Worm (Caenorhabditis elegans) whole organism, early embryonic: ENCODE results near the gene cex-2.

Experiments
- B0310.2 ChIP-seq: sonication (generic microtip); optimal IDR thresholded peaks from 2 replicates; lab custom pipeline; 2016; ENCODE audit warnings: mild to moderate bottlenecking, missing genetic modification characterization, missing compliant biosample characterization
- F13C5.2 ChIP-seq: sonication (generic microtip); optimal IDR thresholded peaks from 2 replicates; lab custom pipeline; 2017; ENCODE audit warnings: mild to moderate bottlenecking, missing genetic modification characterization, inconsistent platforms, missing compliant biosample characterization
- aly-1 ChIP-seq: sonication (generic microtip); optimal IDR thresholded peaks from 2 replicates; lab custom pipeline; 2016; ENCODE audit warnings: missing genetic modification characterization, missing compliant biosample characterization
- ama-1 ChIP-seq: fragments of 150-350 bp; optimal IDR thresholded peaks from 2 replicates; lab custom pipeline; 2014
- ceh-13 ChIP-seq: fragments of 200-800 bp; sonication (Bioruptor generic); optimal IDR thresholded peaks from 2 replicates; lab custom pipeline; 2018; ENCODE audit warnings: mild to moderate bottlenecking, missing genetic modification characterization, missing compliant biosample characterization
- ceh-36 ChIP-seq: sonication (generic microtip); optimal IDR thresholded peaks from 2 replicates; lab custom pipeline; 2016; ENCODE audit warnings: missing genetic modification characterization, inconsistent platforms, missing compliant biosample characterization
- ets-7 ChIP-seq: sonication (generic microtip); optimal IDR thresholded peaks from 2 replicates; lab custom pipeline; 2016; ENCODE audit warnings: missing genotype, missing genetic modification characterization, missing compliant biosample characterization
- flt-1 ChIP-seq: fragments of 200-800 bp; sonication (Bioruptor generic); IDR thresholded peaks from 2 replicates; pipeline ENCODE4 v1.3.6; 2022; ENCODE audit warnings: missing genetic modification characterization, missing compliant biosample characterization
- hmbx-1 ChIP-seq: sonication (generic microtip); optimal IDR thresholded peaks from 2 replicates; lab custom pipeline; 2016; ENCODE audit warnings: mild to moderate bottlenecking, missing genetic modification characterization, missing compliant biosample characterization
- hmg-4 ChIP-seq: fragments of 200-800 bp; sonication (Bioruptor generic); optimal IDR thresholded peaks from 2 replicates; lab custom pipeline; 2018; ENCODE audit warnings: mild to moderate bottlenecking, missing genetic modification characterization, missing compliant biosample characterization
- hnd-1 ChIP-seq: sonication (generic microtip); optimal IDR thresholded peaks from 2 replicates; lab custom pipeline; 2016; ENCODE audit warnings: missing genetic modification characterization, missing compliant biosample characterization
- pes-1 ChIP-seq: fragments of 200-800 bp; sonication (Bioruptor generic); IDR thresholded peaks from 2 replicates; pipeline ENCODE4 v1.3.6; 2022; ENCODE audit warnings: missing genetic modification reagents, missing genetic modification characterization, missing compliant biosample characterization
- scrt-1 ChIP-seq: fragments of 200-800 bp; sonication (Bioruptor generic); IDR thresholded peaks from 2 replicates; pipeline ENCODE4 v1.3.6; 2022; ENCODE audit warnings: missing genetic modification characterization, missing compliant biosample characterization
- sea-1 ChIP-seq: fragments of 200-800 bp; sonication (Bioruptor generic); conservative IDR thresholded peaks from 2 replicates; pipeline ENCODE4 v1.3.6; 2022; ENCODE audit warnings: missing genetic modification characterization, missing compliant biosample characterization
- tbx-11 ChIP-seq: fragments of 200-800 bp; sonication (Bioruptor generic); IDR thresholded peaks from 2 replicates; pipeline ENCODE4 v1.3.6; 2022; ENCODE audit warnings: missing genetic modification characterization, missing compliant biosample characterization
- tbx-37 ChIP-seq: fragments of 200-800 bp; sonication (Bioruptor generic); conservative IDR thresholded peaks from 2 replicates; pipeline ENCODE4 v1.3.6; 2022; ENCODE audit warnings: missing genetic modification reagents, missing genetic modification characterization, missing compliant biosample characterization
- tra-4 ChIP-seq: sonication (generic microtip); optimal IDR thresholded peaks from 2 replicates; lab custom pipeline; 2017; ENCODE audit warnings: missing genetic modification characterization, missing compliant biosample characterization

cex-2 gene

DNA sequence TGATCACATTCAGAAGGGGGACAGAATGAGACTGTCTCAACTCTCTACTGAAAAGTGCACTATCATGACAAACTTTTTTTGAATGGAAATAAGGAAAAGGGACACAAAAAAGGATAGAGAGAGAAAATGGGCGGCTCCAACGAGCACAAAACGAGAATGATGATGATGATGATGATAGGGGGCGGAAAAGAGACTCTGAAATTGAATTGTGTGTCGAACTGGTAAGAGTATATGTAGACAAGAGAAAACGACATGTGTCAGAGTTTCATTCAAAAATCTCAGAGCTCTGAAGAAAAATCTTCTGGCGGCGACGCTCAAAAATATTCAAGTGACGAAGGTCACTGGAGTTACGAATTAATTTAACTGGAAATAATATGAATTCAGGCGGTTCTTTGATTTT, 39.9 kb downstream of the cex-2 start:
- no peak for TF ChIP-seq B0310.2 (tag; lab: Kevin White, UChicago)

DNA sequence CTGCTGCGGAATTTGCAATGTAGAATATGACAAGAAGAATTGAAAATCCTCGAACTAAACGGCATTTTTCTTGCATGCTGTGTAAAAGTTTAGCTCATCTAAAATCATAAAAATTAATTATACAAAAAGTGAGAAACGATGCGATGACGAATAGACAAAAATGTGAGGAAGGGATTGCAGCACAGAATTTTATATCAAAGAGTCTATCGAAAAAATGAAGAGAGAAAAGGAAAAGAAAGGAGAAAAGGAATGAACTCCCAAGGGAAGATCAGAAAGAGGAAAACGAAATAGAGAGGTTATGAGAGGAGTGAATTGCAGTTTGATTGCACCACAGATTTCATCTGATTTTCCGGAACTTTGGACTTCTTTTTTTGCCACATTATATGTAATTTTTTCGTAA, 41.0 kb downstream of the cex-2 start, which contains the start of gene glr-4:
Gene glr-4 (minus strand): TSS at position 101 of the 400 bp plus-strand sequence.
- TF ChIP-seq flt-1 (GFP tag; lab: Robert Waterston, UW) (no peak), hmg-4 (GFP tag; lab: Kevin White, UChicago) (no peak), tra-4 (tag; lab: Kevin White, UChicago) (no peak), hmbx-1 (tag; lab: Kevin White, UChicago) (no peak), aly-1 (tag; lab: Kevin White, UChicago) (no peak), ama-1 (lab: Kevin White, UChicago) (no peak), tbx-11 (GFP tag; lab: Robert Waterston, UW) (no peak), ceh-36 (no peak), ets-7 (tag; lab: Kevin White, UChicago) (no peak), sea-1 (GFP tag; lab: Robert Waterston, UW) (no peak), scrt-1 (GFP tag; lab: Robert Waterston, UW) (no peak), F13C5.2 (no peak), B0310.2 (tag; lab: Kevin White, UChicago) (no peak), hnd-1 (tag; lab: Kevin White, UChicago) (no peak), ceh-13 (GFP tag; lab: Kevin White, UChicago) (no peak)

DNA sequence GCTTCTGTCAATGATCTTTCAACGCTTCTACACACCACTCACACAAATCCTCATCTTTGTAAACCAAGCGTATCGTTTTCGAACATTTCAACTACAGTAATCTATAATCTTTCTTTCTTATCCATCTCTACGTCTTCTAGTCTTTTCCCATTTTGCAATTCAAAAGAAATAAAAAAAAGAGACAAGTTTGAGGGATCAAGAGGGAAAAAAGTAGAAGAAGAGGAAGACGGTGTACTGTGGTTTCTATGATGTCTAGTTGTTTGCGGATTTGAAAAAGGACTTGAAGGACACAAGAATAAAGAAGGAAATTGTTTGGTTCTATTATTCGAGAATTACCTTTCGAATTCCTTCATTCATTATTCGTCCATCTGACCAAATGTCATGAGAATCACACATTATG, 42.7 kb downstream of the cex-2 start:
- TF ChIP-seq tbx-11 (GFP tag; lab: Robert Waterston, UW) (no peak), ets-7 (tag; lab: Kevin White, UChicago) (no peak)

ce11 chrII:7791408-7792050, 43.7 kb downstream of the cex-2 start:
- TF ChIP-seq hmg-4 (GFP tag; lab: Kevin White, UChicago): no peak
- TF ChIP-seq tbx-11 (GFP tag; lab: Robert Waterston, UW): no peak
- TF ChIP-seq sea-1 (GFP tag; lab: Robert Waterston, UW): no peak
- no peak for TF ChIP-seq tbx-37 (GFP tag; lab: Robert Waterston, UW)
- TF ChIP-seq B0310.2 (tag; lab: Kevin White, UChicago): no peak
- no peak for TF ChIP-seq ceh-13 (GFP tag; lab: Kevin White, UChicago)
- TF ChIP-seq F13C5.2: no peak
- no peak for TF ChIP-seq scrt-1 (GFP tag; lab: Robert Waterston, UW)
- no peak for TF ChIP-seq flt-1 (GFP tag; lab: Robert Waterston, UW)
- TF ChIP-seq aly-1 (tag; lab: Kevin White, UChicago): no peak
- TF ChIP-seq tra-4 (tag; lab: Kevin White, UChicago): no peak
- TF ChIP-seq ama-1 (lab: Kevin White, UChicago): no peak
- TF ChIP-seq hnd-1 (tag; lab: Kevin White, UChicago): no peak
- no peak for TF ChIP-seq ets-7 (tag; lab: Kevin White, UChicago)

DNA sequence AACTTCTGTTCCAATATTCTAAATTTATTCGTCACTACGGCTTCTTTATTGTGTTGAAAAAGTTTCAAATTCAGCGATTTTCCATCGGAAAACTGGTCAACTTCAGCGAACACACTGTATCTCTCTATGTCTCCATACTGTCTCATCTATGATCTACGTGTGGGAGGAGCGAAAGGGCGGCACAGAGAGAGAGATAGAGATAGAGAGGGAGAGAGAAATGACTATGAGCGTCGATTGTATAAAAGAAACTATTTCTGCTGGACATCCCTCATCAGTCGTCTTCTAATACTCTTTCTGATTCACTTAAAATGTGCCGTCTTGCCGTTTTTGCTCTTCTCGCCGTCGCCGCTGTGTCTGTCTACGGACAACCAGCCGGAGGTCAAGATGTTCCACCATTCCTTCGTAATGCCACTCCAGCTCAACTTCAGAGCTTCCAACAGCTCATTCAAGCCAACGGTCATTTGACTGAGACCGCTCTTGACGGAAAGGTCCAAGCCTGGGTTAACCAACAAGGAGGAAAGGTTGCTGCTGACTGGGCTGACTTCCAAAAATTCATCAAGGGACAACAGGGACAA, 44.8 kb downstream of the cex-2 start, which contains the start of gene srlf-1:
Gene srlf-1 (plus strand): TSS at position 268 of the 575 bp plus-strand sequence.
- peak; percentile 68 for TF ChIP-seq ama-1 (lab: Kevin White, UChicago)
- no peak for TF ChIP-seq sea-1 (GFP tag; lab: Robert Waterston, UW)

DNA sequence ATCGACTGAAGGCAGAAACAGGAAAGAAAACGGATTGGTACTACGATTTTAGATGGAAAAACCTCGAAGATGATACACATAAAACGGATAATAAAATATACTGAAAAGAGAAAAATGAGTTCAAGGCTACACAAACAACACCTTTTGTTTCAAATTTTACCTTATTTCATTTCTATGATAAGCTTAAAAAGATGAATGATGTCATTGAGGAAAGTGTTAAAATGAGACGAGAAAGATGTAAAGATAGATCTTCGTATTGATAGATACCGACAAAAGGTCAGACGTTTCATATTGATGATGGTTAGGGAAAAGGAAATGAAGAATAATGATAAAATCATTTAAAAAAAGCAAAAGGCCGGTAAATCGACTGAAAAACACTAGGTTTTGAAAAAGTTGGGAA, 45.6 kb downstream of the cex-2 start:
- no peak for TF ChIP-seq hnd-1 (tag; lab: Kevin White, UChicago)

DNA sequence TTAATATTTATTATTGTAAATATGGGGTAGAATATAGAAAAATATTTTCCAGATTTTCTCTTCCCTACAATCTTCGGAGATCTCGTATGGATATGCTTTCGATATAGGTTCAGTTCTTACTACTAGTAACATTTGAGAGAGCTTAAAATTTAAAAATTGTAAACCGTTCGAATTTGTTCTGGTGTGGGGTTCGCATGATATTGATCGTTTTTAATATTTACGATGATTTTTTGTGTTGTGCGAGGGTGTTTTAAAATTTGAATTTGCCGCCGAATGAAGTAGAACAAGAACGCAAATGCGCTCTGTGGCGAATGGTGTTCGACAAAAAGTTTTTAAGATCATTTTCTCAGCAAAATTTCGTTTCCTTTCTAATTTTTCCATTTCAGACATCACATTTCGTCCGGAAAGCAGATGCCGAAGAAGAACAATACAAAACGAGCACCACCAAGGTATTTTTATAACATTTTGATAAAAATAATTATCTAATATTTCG, 51.7 kb downstream of the cex-2 start, which contains the start of gene skr-17:
Gene skr-17 (plus strand): TSS at position 51 of the 493 bp plus-strand sequence.
- TF ChIP-seq tbx-37 (GFP tag; lab: Robert Waterston, UW) (no peak), hmg-4 (GFP tag; lab: Kevin White, UChicago) (no peak), ceh-36 (no peak), hnd-1 (tag; lab: Kevin White, UChicago) (no peak), F13C5.2 (no peak), tbx-11 (GFP tag; lab: Robert Waterston, UW) (no peak), hmbx-1 (tag; lab: Kevin White, UChicago) (no peak), B0310.2 (tag; lab: Kevin White, UChicago) (no peak), sea-1 (GFP tag; lab: Robert Waterston, UW) (no peak), pes-1 (GFP tag; lab: Robert Waterston, UW) (no peak), ceh-13 (GFP tag; lab: Kevin White, UChicago) (no peak), tra-4 (tag; lab: Kevin White, UChicago) (no peak), flt-1 (GFP tag; lab: Robert Waterston, UW) (no peak), ama-1 (lab: Kevin White, UChicago) (no peak), ets-7 (tag; lab: Kevin White, UChicago) (no peak), scrt-1 (GFP tag; lab: Robert Waterston, UW) (no peak), aly-1 (tag; lab: Kevin White, UChicago) (no peak)
